Fruit fly (Drosophila melanogaster): Measurements from ENCODE around the gene p38c.

Gene p38c

DNA sequence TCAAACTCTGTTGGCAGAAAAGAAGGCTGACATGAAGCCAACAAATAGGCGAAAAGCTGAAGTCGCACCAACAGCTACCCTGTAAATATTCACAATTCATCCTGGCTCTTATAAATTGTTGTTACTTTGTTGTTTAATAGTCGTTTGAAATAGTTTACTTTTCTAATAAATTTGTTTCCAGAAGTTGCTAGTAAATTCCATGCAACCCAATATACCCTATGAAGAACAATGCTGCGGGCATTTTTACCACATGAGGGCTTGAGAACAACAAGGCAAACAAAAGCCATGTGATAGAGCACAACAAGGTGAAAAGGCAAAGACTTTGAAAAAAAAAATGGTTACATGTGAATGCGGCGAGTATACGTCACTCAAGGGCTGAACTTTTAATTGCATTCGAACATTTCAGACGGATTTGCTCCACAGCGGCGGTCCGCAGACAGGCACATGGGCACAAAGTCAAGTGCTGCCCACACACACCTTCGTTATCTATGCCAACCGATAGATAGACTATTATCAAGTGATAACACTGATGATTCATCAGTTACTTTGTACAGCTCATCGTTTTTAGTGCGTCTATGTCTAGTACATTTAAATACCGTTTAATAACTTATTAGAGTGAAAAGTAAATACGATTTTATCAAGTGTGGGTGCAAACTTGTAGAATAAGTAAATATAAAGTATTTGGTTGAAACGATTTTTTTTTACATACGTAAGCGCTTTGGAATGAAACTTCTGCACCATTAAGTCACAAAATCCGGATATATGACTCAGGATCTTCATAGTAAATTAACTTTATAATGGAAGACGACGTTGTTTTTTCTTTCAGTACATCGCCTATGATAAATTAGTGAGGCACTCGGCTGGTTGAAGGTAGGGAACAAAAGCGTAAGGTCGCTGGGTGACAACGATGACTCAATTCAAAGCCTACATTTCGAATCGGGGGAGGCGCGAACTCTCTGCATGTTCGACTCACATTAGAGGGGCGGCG, 50.7 kb downstream of the p38c start (continued):
- TF ChIP-seq CG11695 (GFP tag; IDR thresholded peaks at IDR 0.05) (peak; percentile 82), Mad (GFP tag; optimal IDR thresholded peaks at IDR 0.05) (peak; percentile 73), Scr (GFP tag; IDR thresholded peaks at IDR 0.05; ENCODE audit: partially characterized antibody) (no peak), CG9215 (GFP tag; IDR thresholded peaks at IDR 0.05) (peak; percentile 63), CG4707 (GFP tag; optimal IDR thresholded peaks at IDR 0.05) (peak; percentile 30), sens (GFP tag) (peak; percentile 96)

Data from whole organism, embryonic.